Worm (Caenorhabditis elegans) whole organism, L3 larva: ENCODE data around the gene ilkp-1.

Experiments
- R02D3.7 ChIP-seq: fragments of 150-350 bp; optimal IDR thresholded peaks from 2 replicates; lab custom pipeline; 2014; ENCODE audit warnings: missing biosample characterization, missing genetic modification characterization
- ZK546.5 ChIP-seq: sonication (generic microtip); optimal IDR thresholded peaks from 2 replicates; lab custom pipeline; 2017; ENCODE audit warnings: missing biosample characterization, missing genetic modification characterization
- eor-1 ChIP-seq, 2 experiments: fragments of 150-350 bp; optimal IDR thresholded peaks; 2 replicates each; lab custom pipeline; 2014 to 2018; ENCODE audit warnings: missing biosample characterization in 2 of 2, missing genetic modification characterization in 2 of 2
- hmg-11 ChIP-seq: sonication (generic microtip); optimal IDR thresholded peaks from 2 replicates; lab custom pipeline; 2016; ENCODE audit warnings: missing genetic modification characterization, missing compliant biosample characterization
- jun-1 ChIP-seq: fragments of 150-350 bp; optimal IDR thresholded peaks from 2 replicates; lab custom pipeline; 2014; ENCODE audit warnings: missing biosample characterization, missing genetic modification reagents, missing genetic modification characterization
- mdl-1 ChIP-seq: fragments of 150-350 bp; optimal IDR thresholded peaks from 2 replicates; lab custom pipeline; 2014; ENCODE audit warnings: missing biosample characterization, missing genetic modification characterization
- mml-1 ChIP-seq: fragments of 150-350 bp; sonication (generic microtip); optimal IDR thresholded peaks from 3 replicates; lab custom pipeline; 2014; ENCODE audit warnings: missing biosample characterization, missing genetic modification characterization
- nfya-1 ChIP-seq: sonication (generic microtip); optimal IDR thresholded peaks from 2 replicates; lab custom pipeline; 2017; ENCODE audit warnings: missing genetic modification characterization, mild to moderate bottlenecking, missing compliant biosample characterization, antibody characterized with exemption, moderate library complexity; ENCODE audit not compliant: insufficient read depth
- nhr-23 ChIP-seq: fragments of 150-350 bp; optimal IDR thresholded peaks from 2 replicates; lab custom pipeline; 2014; ENCODE audit warnings: missing biosample characterization, missing genetic modification reagents, missing genetic modification characterization
- nhr-237 ChIP-seq: fragments of 150-350 bp; optimal IDR thresholded peaks from 2 replicates; lab custom pipeline; 2014; ENCODE audit warnings: missing biosample characterization, missing genetic modification characterization
- nhr-67 ChIP-seq: fragments of 150-350 bp; optimal IDR thresholded peaks from 2 replicates; lab custom pipeline; 2014; ENCODE audit warnings: missing biosample characterization, missing genetic modification characterization
- pha-4 ChIP-seq: fragments of 150-350 bp; optimal IDR thresholded peaks from 2 replicates; lab custom pipeline; 2014; ENCODE audit warnings: missing biosample characterization, missing genetic modification reagents, missing genetic modification characterization
- pqm-1 ChIP-seq: fragments of 150-350 bp; optimal IDR thresholded peaks from 2 replicates; lab custom pipeline; 2017; ENCODE audit warnings: missing biosample characterization, missing genetic modification characterization, inconsistent platforms
- skn-1 ChIP-seq: fragments of 150-350 bp; optimal IDR thresholded peaks from 2 replicates; lab custom pipeline; 2014; ENCODE audit warnings: missing biosample characterization, missing genetic modification characterization
- zag-1 ChIP-seq: fragments of 150-350 bp; optimal IDR thresholded peaks from 2 replicates; lab custom pipeline; 2014; ENCODE audit warnings: missing biosample characterization, missing genetic modification characterization
- ztf-11 ChIP-seq: fragments of 150-350 bp; optimal IDR thresholded peaks from 2 replicates; lab custom pipeline; 2014; ENCODE audit warnings: missing biosample characterization, missing genetic modification characterization

Gene ilkp-1

DNA sequence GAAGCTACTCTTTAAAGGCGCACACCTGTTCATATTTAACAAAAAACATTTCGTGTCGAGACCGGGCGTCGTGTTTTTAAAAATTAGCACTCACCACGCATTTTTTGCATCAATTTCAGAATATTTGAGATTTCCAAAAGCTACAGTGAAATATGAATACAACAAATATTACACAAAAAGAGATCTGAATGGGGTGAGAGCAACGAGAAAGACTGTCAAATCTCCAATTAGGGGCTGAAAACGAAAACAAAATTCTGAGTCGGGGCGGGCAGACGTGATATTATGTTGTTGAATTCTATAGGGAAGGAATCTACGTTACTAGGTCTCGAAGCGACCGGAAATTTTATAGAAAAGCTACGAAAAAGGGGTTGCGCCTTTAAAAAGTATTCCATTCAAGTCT lies 53.6 kb downstream of the ilkp-1 start, which contains the start of gene C09H10.5:
Gene C09H10.5, minus strand, starts transcription at position 101 of the 400 bp plus-strand sequence.
- TF ChIP-seq nhr-23 (tag; lab: Kevin White, UChicago) (no peak), jun-1 (no peak), R02D3.7 (no peak), ztf-11 (tag; lab: Kevin White, UChicago) (no peak), nhr-67 (tag; lab: Kevin White, UChicago) (no peak), mdl-1 (tag; lab: Kevin White, UChicago) (no peak), pqm-1 (tag; lab: Kevin White, UChicago) (no peak), pha-4 (tag; lab: Kevin White, UChicago) (no peak), ZK546.5 (tag; lab: Kevin White, UChicago) (no peak)
- TF ChIP-seq, all 47 proteins: peak for 0

- TF ChIP-seq zag-1 (tag; lab: Kevin White, UChicago) (no peak), ZK546.5 (tag; lab: Kevin White, UChicago) (no peak), eor-1 (tag; optimal IDR thresholded peaks at IDR 0.05; lab: Kevin White, UChicago) (no peak), skn-1 (tag; lab: Kevin White, UChicago) (no peak), mml-1 (tag; lab: Kevin White, UChicago) (no peak), nhr-237 (no peak), nhr-67 (tag; lab: Kevin White, UChicago) (no peak)
- TF ChIP-seq, all 47 proteins: peak for 0
Measured at ce11 chrII:11104162-11104561, 54.1 kb downstream of the ilkp-1 start, which contains the start of gene C09H10.9. TSS of gene C09H10.9 (plus strand) at chrII:11104462.

DNA sequence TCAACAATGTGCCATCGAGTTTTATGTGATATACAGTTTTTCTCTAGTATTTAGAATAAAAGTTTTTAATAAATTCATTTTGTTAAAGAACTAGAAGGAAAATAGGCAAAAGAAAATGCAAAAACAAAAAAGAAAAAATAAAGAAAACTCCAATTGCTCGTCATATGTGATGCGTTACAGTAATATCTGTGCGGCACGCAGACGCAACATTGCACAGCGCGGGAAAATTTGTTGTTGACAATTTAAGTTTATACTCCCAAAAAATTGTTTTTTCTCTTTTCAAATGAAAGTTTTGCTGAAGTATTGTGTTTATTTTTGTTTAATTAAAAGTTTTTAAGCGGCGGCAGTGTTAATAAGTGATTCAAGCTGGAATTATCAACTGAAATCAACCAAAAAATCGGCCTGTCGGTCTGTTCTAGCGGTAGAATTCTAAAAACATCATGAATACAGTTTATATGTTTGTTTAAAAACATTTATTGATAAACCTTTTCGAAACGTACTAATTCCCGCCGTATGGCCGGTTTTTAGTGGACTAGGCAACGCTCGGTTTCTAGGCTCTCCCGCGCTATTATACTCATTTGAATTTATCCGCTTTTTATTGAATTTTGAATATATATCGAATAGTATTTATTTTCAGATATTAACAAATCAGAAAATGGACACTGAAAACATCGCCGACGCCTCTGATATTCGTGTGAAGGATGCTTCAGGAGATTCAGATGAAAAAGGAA lies 56.1 kb downstream of the ilkp-1 start, which contains the start of gene nasp-1:
Gene nasp-1, plus strand, starts transcription at position 632 of the 731 bp plus-strand sequence.
- TF ChIP-seq nfya-1 (peak; percentile 24), hmg-11 (tag; lab: Kevin White, UChicago) (no peak), pha-4 (tag; lab: Kevin White, UChicago) (peak; percentile 6)
